Worm (Caenorhabditis elegans) whole organism, L4 larva: ENCODE results near the gene str-196.

Experiments
- Y48G9A.11 ChIP-seq: fragments of 200-800 bp; sonication (Bioruptor generic); IDR thresholded peaks from 2 replicates; pipeline ENCODE4 v1.3.6; 2022; ENCODE audit warnings: missing genetic modification reagents, missing genetic modification characterization, missing compliant biosample characterization
- dpl-1 ChIP-seq: fragments of 150-350 bp; optimal IDR thresholded peaks from 2 replicates; lab custom pipeline; 2014; ENCODE audit warnings: missing biosample characterization, missing genetic modification reagents, missing genetic modification characterization
- gei-8 ChIP-seq: fragments of 200-800 bp; sonication (Bioruptor generic); optimal IDR thresholded peaks from 2 replicates; lab custom pipeline; 2018; ENCODE audit warnings: mild to moderate bottlenecking, missing genetic modification characterization, missing compliant biosample characterization
- hif-1 ChIP-seq, 2 experiments: sonication (generic microtip); optimal IDR thresholded peaks; 2 replicates each; lab custom pipeline; 2016 to 2017; ENCODE audit warnings: missing compliant biosample characterization in 2 of 2, missing genetic modification characterization in 2 of 2, missing genetic modification reagents in 2 of 2, missing genotype in 2 of 2, mild to moderate bottlenecking in 1 of 2
- nhr-111 ChIP-seq: fragments of 200-800 bp; sonication (Bioruptor generic); optimal IDR thresholded peaks from 2 replicates; lab custom pipeline; 2018; ENCODE audit warnings: mild to moderate bottlenecking, missing genetic modification characterization, missing compliant biosample characterization
- nhr-25 ChIP-seq: sonication (generic microtip); optimal IDR thresholded peaks from 2 replicates; lab custom pipeline; 2017; ENCODE audit warnings: missing genetic modification characterization, mild to moderate bottlenecking, missing compliant biosample characterization, antibody characterized with exemption, moderate library complexity, borderline replicate concordance; ENCODE audit not compliant: insufficient read depth
- unc-130 ChIP-seq: sonication (generic microtip); optimal IDR thresholded peaks from 2 replicates; lab custom pipeline; 2016; ENCODE audit warnings: missing genetic modification reagents, missing genetic modification characterization, missing compliant biosample characterization
- zag-1 ChIP-seq: fragments of 150-350 bp; optimal IDR thresholded peaks from 2 replicates; lab custom pipeline; 2014; ENCODE audit warnings: missing biosample characterization, missing genetic modification characterization

DNA sequence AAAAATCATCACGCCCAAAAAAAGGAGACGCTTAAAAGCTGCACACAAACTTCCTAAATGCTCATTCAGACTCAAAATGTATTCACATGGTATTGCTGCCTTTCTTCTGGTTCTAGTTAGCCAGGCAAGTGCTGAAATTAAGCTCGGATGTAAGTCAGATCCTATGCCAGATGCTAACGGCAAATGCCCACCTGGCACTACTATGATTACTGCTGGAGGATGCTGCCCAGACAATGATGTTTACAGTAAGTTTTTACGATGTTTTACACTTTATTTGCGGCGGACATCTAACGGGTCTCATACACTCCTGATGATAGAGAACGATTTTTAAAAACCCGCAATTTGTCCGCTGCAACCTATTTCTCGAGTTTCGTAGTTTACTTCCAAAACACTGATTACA is 45.0 kb downstream of the str-196 start, which contains the start of gene C14C6.5:
- TF ChIP-seq unc-130 (GFP tag; lab: Kevin White, UChicago) (no peak), nhr-25 (no peak), Y48G9A.11 (GFP tag; lab: Robert Waterston, UW) (no peak), gei-8 (GFP tag; lab: Kevin White, UChicago) (no peak), hif-1 (tag; optimal IDR thresholded peaks at IDR 0.05; lab: Kevin White, UChicago) (no peak), dpl-1 (GFP tag; lab: Kevin White, UChicago) (no peak), nhr-111 (GFP tag; lab: Kevin White, UChicago) (no peak), zag-1 (tag; lab: Kevin White, UChicago) (no peak)
